7 worm cellular contexts compared by ENCODE assay signal in the genomic region with DNA sequence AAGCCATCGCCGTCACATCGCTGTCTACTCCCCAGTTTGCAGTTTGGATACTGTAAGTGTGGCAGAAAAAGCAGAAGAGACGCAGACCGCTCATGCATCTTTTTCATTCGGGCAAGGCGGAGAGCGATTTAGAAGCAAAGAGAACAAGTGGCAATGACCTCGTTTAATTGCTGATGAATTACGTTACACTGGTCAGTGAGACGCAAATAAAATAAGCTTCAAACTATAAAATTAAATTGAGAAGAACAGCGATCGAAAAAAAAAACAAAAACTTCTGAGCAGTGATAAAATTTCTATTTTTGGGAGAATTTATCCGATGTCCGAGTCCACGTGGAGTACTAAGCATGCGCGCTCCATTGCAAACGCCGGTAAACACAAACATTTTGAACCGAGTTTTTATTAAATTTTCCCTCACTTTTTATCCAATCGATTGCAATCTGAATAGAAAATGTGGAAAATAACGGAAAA.
TF ChIP-seq lines count a peak whose summit lies in the region.

A gene (plus strand): TSS at position 418 of the 468 bp plus-strand sequence.

TF ChIP-seq in whole organism, L1 larva, 84 proteins besides CTCF, POLR2A, EP300 and RAD21 (continued from another document and continues in another):
- TF ChIP-seq ceh-90 (tag; optimal IDR thresholded peaks at IDR 0.05; lab: Kevin White, UChicago) (no peak), lin-14 (GFP tag; optimal IDR thresholded peaks at IDR 0.05; lab: Kevin White, UChicago) (peak; percentile 94), fos-1 (tag; optimal IDR thresholded peaks at IDR 0.05; lab: Kevin White, UChicago) (peak; percentile 37), ceh-88 (GFP tag; IDR thresholded peaks at IDR 0.05; lab: Robert Waterston, UW) (no peak), mep-1 (tag; optimal IDR thresholded peaks at IDR 0.05; lab: Kevin White, UChicago) (peak; percentile 69), isw-1 (GFP tag; IDR thresholded peaks at IDR 0.05; lab: Robert Waterston, UW) (peak; percentile 16; the same call in 1 of the 2 replicates), blmp-1 (tag; optimal IDR thresholded peaks at IDR 0.05; lab: Kevin White, UChicago) (peak; percentile 71), snu-23 (GFP tag; optimal IDR thresholded peaks at IDR 0.05; lab: Kevin White, UChicago) (peak; percentile 84), hlh-4 (tag; optimal IDR thresholded peaks at IDR 0.05; lab: Kevin White, UChicago) (no peak), nhr-76 (tag; optimal IDR thresholded peaks at IDR 0.05; lab: Kevin White, UChicago) (no peak), efl-3 (GFP tag; optimal IDR thresholded peaks at IDR 0.05; lab: Kevin White, UChicago) (no peak), fkh-4 (tag; optimal IDR thresholded peaks at IDR 0.05; lab: Kevin White, UChicago; ENCODE audit: borderline replicate concordance) (no peak), lin-15B (tag; optimal IDR thresholded peaks at IDR 0.05; lab: Kevin White, UChicago) (no peak), nhr-11 (tag; optimal IDR thresholded peaks at IDR 0.05; lab: Kevin White, UChicago) (no peak), sox-4 (tag; optimal IDR thresholded peaks at IDR 0.05; lab: Kevin White, UChicago) (no peak), sup-37 (GFP tag; optimal IDR thresholded peaks at IDR 0.05; lab: Kevin White, UChicago) (peak; percentile 45), mdl-1 (tag; optimal IDR thresholded peaks at IDR 0.05; lab: Kevin White, UChicago) (no peak), grh-1 (GFP tag; IDR thresholded peaks at IDR 0.05; lab: Robert Waterston, UW) (no peak)

TF ChIP-seq in whole organism, L2 larva, 48 proteins besides CTCF, POLR2A, EP300 and RAD21 (continued from another document and continues in another):
- TF ChIP-seq nhr-77 (tag; optimal IDR thresholded peaks at IDR 0.05; lab: Kevin White, UChicago) (no peak), F13H6.1 (tag; optimal IDR thresholded peaks at IDR 0.05; lab: Kevin White, UChicago) (peak; percentile 80), nhr-12 (tag; optimal IDR thresholded peaks at IDR 0.05; lab: Kevin White, UChicago) (no peak), alr-1 (tag; optimal IDR thresholded peaks at IDR 0.05; lab: Kevin White, UChicago) (no peak), lin-39 (tag; optimal IDR thresholded peaks at IDR 0.05; lab: Kevin White, UChicago) (no peak), aly-2 (tag; optimal IDR thresholded peaks at IDR 0.05; lab: Kevin White, UChicago) (no peak), mab-5 (tag; optimal IDR thresholded peaks at IDR 0.05; lab: Kevin White, UChicago) (no peak), C34F6.9 (tag; optimal IDR thresholded peaks at IDR 0.05; lab: Kevin White, UChicago) (peak; percentile 81), sma-9 (GFP tag; optimal IDR thresholded peaks at IDR 0.05; lab: Kevin White, UChicago) (peak; percentile 39), sma-9 (tag; optimal IDR thresholded peaks at IDR 0.05; lab: Kevin White, UChicago) (no peak), nhr-237 (tag; optimal IDR thresholded peaks at IDR 0.05; lab: Kevin White, UChicago) (no peak), ZK546.5 (tag; optimal IDR thresholded peaks at IDR 0.05; lab: Kevin White, UChicago) (no peak), zag-1 (tag; optimal IDR thresholded peaks at IDR 0.05; lab: Kevin White, UChicago) (no peak), blmp-1 (tag; optimal IDR thresholded peaks at IDR 0.05; lab: Kevin White, UChicago; ENCODE audit: insufficient read depth) (no peak), lin-11 (tag; optimal IDR thresholded peaks at IDR 0.05; lab: Kevin White, UChicago) (no peak), ceh-82 (tag; optimal IDR thresholded peaks at IDR 0.05; lab: Kevin White, UChicago) (no peak), snpc-4 (tag; optimal IDR thresholded peaks at IDR 0.05; lab: Kevin White, UChicago) (no peak), nhr-6 (tag; optimal IDR thresholded peaks at IDR 0.05; lab: Kevin White, UChicago) (no peak), unc-55 (GFP tag; optimal IDR thresholded peaks at IDR 0.05; lab: Kevin White, UChicago) (peak; percentile 43)

TF ChIP-seq in whole organism, L3 larva, 47 proteins besides CTCF, POLR2A, EP300 and RAD21 (continued from another document):
- TF ChIP-seq jun-1 (tag; optimal IDR thresholded peaks at IDR 0.05; lab: Kevin White, UChicago) (peak; percentile 48), ztf-11 (tag; optimal IDR thresholded peaks at IDR 0.05; lab: Kevin White, UChicago) (no peak), aly-2 (tag; optimal IDR thresholded peaks at IDR 0.05; lab: Kevin White, UChicago) (no peak), lin-15B (tag; optimal IDR thresholded peaks at IDR 0.05; lab: Kevin White, UChicago) (peak; percentile 69), nhr-25 (tag; optimal IDR thresholded peaks at IDR 0.05; lab: Kevin White, UChicago) (peak; percentile 96), elt-2 (tag; optimal IDR thresholded peaks at IDR 0.05; lab: Kevin White, UChicago) (peak; percentile 35), lin-39 (tag; optimal IDR thresholded peaks at IDR 0.05; lab: Kevin White, UChicago) (peak; percentile 75), unc-62 (GFP tag; optimal IDR thresholded peaks at IDR 0.05; lab: Kevin White, UChicago) (peak; percentile 14), nhr-23 (tag; optimal IDR thresholded peaks at IDR 0.05; lab: Kevin White, UChicago) (peak; percentile 89)
TF ChIP-seq in whole organism, L3 larva: peak in this region for 14.

TF ChIP-seq in whole organism, L4 larva, 104 proteins besides CTCF, POLR2A, EP300 and RAD21 (continued from another document and continues in another):
- peak; percentile 7 for TF ChIP-seq nhr-6 (tag; optimal IDR thresholded peaks at IDR 0.05; lab: Kevin White, UChicago)
- TF ChIP-seq lin-13 (GFP tag; optimal IDR thresholded peaks at IDR 0.05; lab: Kevin White, UChicago): no peak
- TF ChIP-seq snpc-4 (tag; optimal IDR thresholded peaks at IDR 0.05; lab: Kevin White, UChicago): no peak
- peak in 1 of 2 experiments; percentile 7 for TF ChIP-seq daf-16 (GFP tag; optimal IDR thresholded peaks at IDR 0.05; lab: Kevin White, UChicago)
- peak; percentile 45 for TF ChIP-seq daf-16 (tag; optimal IDR thresholded peaks at IDR 0.05; lab: Kevin White, UChicago)
- TF ChIP-seq dmd-6 (GFP tag; IDR thresholded peaks at IDR 0.05; lab: Robert Waterston, UW): peak; percentile 48; the same call in 1 of the 2 replicates
- no peak for TF ChIP-seq nhr-41 (GFP tag; IDR thresholded peaks at IDR 0.05; lab: Robert Waterston, UW)
- TF ChIP-seq unc-39 (tag; optimal IDR thresholded peaks at IDR 0.05; lab: Kevin White, UChicago): no peak
- no peak for TF ChIP-seq lim-7 (GFP tag; IDR thresholded peaks at IDR 0.05; lab: Robert Waterston, UW)
- no peak for TF ChIP-seq duxl-1 (tag; optimal IDR thresholded peaks at IDR 0.05; lab: Kevin White, UChicago; ENCODE audit: poor library complexity)
- no peak for TF ChIP-seq mxl-2 (GFP tag; conservative IDR thresholded peaks at IDR 0.05; lab: Robert Waterston, UW)
- no peak for TF ChIP-seq skn-1 (tag; optimal IDR thresholded peaks at IDR 0.05; lab: Kevin White, UChicago)
- TF ChIP-seq hlh-11 (tag; optimal IDR thresholded peaks at IDR 0.05; lab: Kevin White, UChicago): peak; percentile 81
- peak; percentile 95 for TF ChIP-seq aha-1 (tag; lab: Kevin White, UChicago)
- TF ChIP-seq ceh-44 (GFP tag; IDR thresholded peaks at IDR 0.05; lab: Robert Waterston, UW): no peak
- no peak for TF ChIP-seq madf-5 (GFP tag; IDR thresholded peaks at IDR 0.05; lab: Robert Waterston, UW)
- TF ChIP-seq nhr-28 (tag; optimal IDR thresholded peaks at IDR 0.05; lab: Kevin White, UChicago): peak; percentile 57
- TF ChIP-seq nhr-77 (tag; optimal IDR thresholded peaks at IDR 0.05; lab: Kevin White, UChicago): no peak
- TF ChIP-seq php-3 (GFP tag; IDR thresholded peaks at IDR 0.05; lab: Robert Waterston, UW): 0 out of 2 replicates have a peak, but pooled peaks have one; percentile 20
- no peak for TF ChIP-seq snpc-1.2 (GFP tag; IDR thresholded peaks at IDR 0.05; lab: Robert Waterston, UW)
- no peak for TF ChIP-seq T20F7.1 (GFP tag; optimal IDR thresholded peaks at IDR 0.05; lab: Kevin White, UChicago)
- peak; percentile 52 for TF ChIP-seq rbr-2 (tag; optimal IDR thresholded peaks at IDR 0.05; lab: Kevin White, UChicago)

TF ChIP-seq in whole organism, late embryonic, 69 proteins besides CTCF, POLR2A, EP300 and RAD21 (continued from another document):
- TF ChIP-seq nfya-1 (tag; optimal IDR thresholded peaks at IDR 0.05; lab: Kevin White, UChicago): peak; percentile 17
- TF ChIP-seq C38D4.7 (GFP tag; optimal IDR thresholded peaks at IDR 0.05; lab: Kevin White, UChicago): no peak
- no peak for TF ChIP-seq sdc-2 (tag; optimal IDR thresholded peaks at IDR 0.05; lab: Kevin White, UChicago)
- no peak for TF ChIP-seq unc-3 (GFP tag; conservative IDR thresholded peaks at IDR 0.05; lab: Robert Waterston, UW)
- no peak for TF ChIP-seq unc-3 (tag; optimal IDR thresholded peaks at IDR 0.05; lab: Kevin White, UChicago)
- TF ChIP-seq unc-86 (tag; optimal IDR thresholded peaks at IDR 0.05; lab: Kevin White, UChicago): no peak
- TF ChIP-seq madf-2 (tag; optimal IDR thresholded peaks at IDR 0.05; lab: Kevin White, UChicago): no peak
- TF ChIP-seq eyg-1 (tag; optimal IDR thresholded peaks at IDR 0.05; lab: Kevin White, UChicago): no peak
- TF ChIP-seq unc-42 (tag; optimal IDR thresholded peaks at IDR 0.05; lab: Kevin White, UChicago): peak; percentile 75
- peak; percentile 5 for TF ChIP-seq zip-5 (tag; optimal IDR thresholded peaks at IDR 0.05; lab: Kevin White, UChicago)
- peak; percentile 26 for TF ChIP-seq ceh-2 (tag; optimal IDR thresholded peaks at IDR 0.05; lab: Kevin White, UChicago)
- no peak for TF ChIP-seq ceh-19 (GFP tag; optimal IDR thresholded peaks at IDR 0.05; lab: Kevin White, UChicago)
- TF ChIP-seq tbx-2 (tag; optimal IDR thresholded peaks at IDR 0.05; lab: Kevin White, UChicago): peak; percentile 30
- TF ChIP-seq unc-55 (GFP tag; optimal IDR thresholded peaks at IDR 0.05; lab: Kevin White, UChicago): no peak
- peak; percentile 68 for TF ChIP-seq ref-2 (tag; optimal IDR thresholded peaks at IDR 0.05; lab: Kevin White, UChicago)
- TF ChIP-seq rnt-1 (tag; optimal IDR thresholded peaks at IDR 0.05; lab: Kevin White, UChicago): peak; percentile 21
- no peak for TF ChIP-seq ceh-24 (tag; optimal IDR thresholded peaks at IDR 0.05; lab: Kevin White, UChicago)

TF ChIP-seq in whole organism, mixed stage, embryonic, 35 proteins besides CTCF, POLR2A, EP300 and RAD21 (continued from another document):
- TF ChIP-seq ham-2 (GFP tag; optimal IDR thresholded peaks at IDR 0.05; lab: Kevin White, UChicago): peak; percentile 94
- TF ChIP-seq zip-8 (tag; optimal IDR thresholded peaks at IDR 0.05; lab: Kevin White, UChicago): no peak
- no peak for TF ChIP-seq unc-39 (tag; optimal IDR thresholded peaks at IDR 0.05; lab: Kevin White, UChicago)
- TF ChIP-seq lin-32 (GFP tag; optimal IDR thresholded peaks at IDR 0.05; lab: Kevin White, UChicago): no peak
- peak; percentile 12 for TF ChIP-seq nhr-2 (tag; optimal IDR thresholded peaks at IDR 0.05; lab: Kevin White, UChicago)
- no peak for TF ChIP-seq elt-1 (tag; optimal IDR thresholded peaks at IDR 0.05; lab: Kevin White, UChicago; ENCODE audit: borderline replicate concordance, insufficient read depth)
- no peak for TF ChIP-seq M03D4.4 (tag; optimal IDR thresholded peaks at IDR 0.05; lab: Kevin White, UChicago)
- TF ChIP-seq lsy-2 (tag; optimal IDR thresholded peaks at IDR 0.05; lab: Kevin White, UChicago): peak; percentile 92
- TF ChIP-seq mab-5 (tag; optimal IDR thresholded peaks at IDR 0.05; lab: Kevin White, UChicago): no peak
- no peak for TF ChIP-seq sem-2 (GFP tag; optimal IDR thresholded peaks at IDR 0.05; lab: Kevin White, UChicago)
- no peak for TF ChIP-seq ces-1 (GFP tag; optimal IDR thresholded peaks at IDR 0.05; lab: Kevin White, UChicago)
- TF ChIP-seq flh-1 (GFP tag; optimal IDR thresholded peaks at IDR 0.05; lab: Kevin White, UChicago): no peak
- TF ChIP-seq mep-1 (tag; optimal IDR thresholded peaks at IDR 0.05; lab: Kevin White, UChicago): peak; percentile 30
- TF ChIP-seq blmp-1 (tag; optimal IDR thresholded peaks at IDR 0.05; lab: Kevin White, UChicago): no peak
- no peak for TF ChIP-seq bed-3 (GFP tag; optimal IDR thresholded peaks at IDR 0.05; lab: Kevin White, UChicago)
- TF ChIP-seq nhr-76 (tag; optimal IDR thresholded peaks at IDR 0.05; lab: Kevin White, UChicago): no peak
TF ChIP-seq in whole organism, mixed stage, embryonic: peak in this region for 7.

TF ChIP-seq in whole organism, young adult, 124 proteins besides CTCF, POLR2A, EP300 and RAD21 (continued from another document):
- TF ChIP-seq attf-6 (GFP tag; IDR thresholded peaks at IDR 0.05; lab: Robert Waterston, UW): no peak
- TF ChIP-seq F55B11.4 (tag; optimal IDR thresholded peaks at IDR 0.05; lab: Kevin White, UChicago; ENCODE audit: borderline replicate concordance, insufficient read depth): no peak
- peak; percentile 80; the same call in 1 of the 2 replicates for TF ChIP-seq hmg-1.2 (GFP tag; IDR thresholded peaks at IDR 0.05; lab: Robert Waterston, UW)
- 0 out of 2 replicates have a peak, but pooled peaks have one; percentile 32 for TF ChIP-seq pbrm-1 (GFP tag; IDR thresholded peaks at IDR 0.05; lab: Robert Waterston, UW)
- no peak for TF ChIP-seq ztf-26 (tag; optimal IDR thresholded peaks at IDR 0.05; lab: Kevin White, UChicago)
- TF ChIP-seq let-607 (tag; optimal IDR thresholded peaks at IDR 0.05; lab: Kevin White, UChicago): peak; percentile 98 to 99
- no peak for TF ChIP-seq ztf-3 (GFP tag; optimal IDR thresholded peaks at IDR 0.05; lab: Kevin White, UChicago)
